Worm (Caenorhabditis elegans): ENCODE data around the gene C30F2.5.

- TF ChIP-seq egl-27 (tag; optimal IDR thresholded peaks at IDR 0.05) (no peak), aly-2 (tag; optimal IDR thresholded peaks at IDR 0.05) (no peak), nhr-25 (tag; optimal IDR thresholded peaks at IDR 0.05) (no peak), nhr-11 (tag; optimal IDR thresholded peaks at IDR 0.05) (no peak), nhr-10 (tag; optimal IDR thresholded peaks at IDR 0.05) (no peak), lin-13 (GFP tag; optimal IDR thresholded peaks at IDR 0.05) (no peak), mdl-1 (tag; optimal IDR thresholded peaks at IDR 0.05) (no peak)
Observed at ce11 chrX:16078695-16079094, 15.8 kb upstream of the C30F2.5 start.
